Worm (Caenorhabditis elegans): ENCODE results near the gene Y49F6B.20.
A peak's percentile ranks its signal among the peaks of the same experiment; 100 is the strongest.
"Not testable (repeated sequence)": the region's sequence is repeated elsewhere in the genome, so short reads cannot be mapped to it uniquely, and the experiment has no call there.

The Y49F6B.20 gene

DNA sequence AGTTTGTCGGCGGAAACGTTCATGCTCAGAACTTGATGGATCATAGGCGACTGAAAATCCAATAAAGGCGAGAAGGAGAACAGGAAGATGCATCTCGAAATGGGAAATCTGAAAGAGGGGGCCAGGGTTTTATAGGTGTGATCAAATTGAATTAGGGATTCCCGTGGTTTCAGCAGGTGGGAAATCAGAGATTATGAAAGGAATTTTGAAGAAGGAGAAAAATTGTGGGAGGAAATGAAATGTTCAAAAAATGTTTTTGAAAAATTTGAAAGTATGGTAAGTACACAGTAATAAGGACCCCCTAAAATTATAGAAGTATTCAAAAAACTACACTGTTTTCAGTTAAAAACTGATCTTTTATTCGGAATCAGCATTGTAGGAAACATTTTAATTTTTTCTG lies at the start of gene Y49F6B.20:
Gene Y49F6B.20, minus strand, starts transcription at position 101 of the 400 bp plus-strand sequence.
- TF ChIP-seq him-1 (tag; optimal IDR thresholded peaks at IDR 0.05) (no peak), W03F9.2 (tag; optimal IDR thresholded peaks at IDR 0.05) (no peak), dao-5 (tag; optimal IDR thresholded peaks at IDR 0.05) (no peak)

- peak; percentile 15 for TF ChIP-seq dao-5 (tag; optimal IDR thresholded peaks at IDR 0.05)
- peak; percentile 79 for TF ChIP-seq him-1 (tag; optimal IDR thresholded peaks at IDR 0.05)
- peak; percentile 41 for TF ChIP-seq W03F9.2 (tag; optimal IDR thresholded peaks at IDR 0.05)
Observed at ce11 chrII:3518961-3519544, 48.6 kb upstream of the Y49F6B.20 start, which contains the start of gene clec-126. clec-126 (plus strand) TSS chrII:3519494.

- TF ChIP-seq dao-5 (tag; optimal IDR thresholded peaks at IDR 0.05) (no peak), him-1 (tag; optimal IDR thresholded peaks at IDR 0.05) (no peak), W03F9.2 (tag; optimal IDR thresholded peaks at IDR 0.05) (no peak)
Observed at ce11 chrII:3516175-3516574, 45.7 kb upstream of the Y49F6B.20 start.

DNA sequence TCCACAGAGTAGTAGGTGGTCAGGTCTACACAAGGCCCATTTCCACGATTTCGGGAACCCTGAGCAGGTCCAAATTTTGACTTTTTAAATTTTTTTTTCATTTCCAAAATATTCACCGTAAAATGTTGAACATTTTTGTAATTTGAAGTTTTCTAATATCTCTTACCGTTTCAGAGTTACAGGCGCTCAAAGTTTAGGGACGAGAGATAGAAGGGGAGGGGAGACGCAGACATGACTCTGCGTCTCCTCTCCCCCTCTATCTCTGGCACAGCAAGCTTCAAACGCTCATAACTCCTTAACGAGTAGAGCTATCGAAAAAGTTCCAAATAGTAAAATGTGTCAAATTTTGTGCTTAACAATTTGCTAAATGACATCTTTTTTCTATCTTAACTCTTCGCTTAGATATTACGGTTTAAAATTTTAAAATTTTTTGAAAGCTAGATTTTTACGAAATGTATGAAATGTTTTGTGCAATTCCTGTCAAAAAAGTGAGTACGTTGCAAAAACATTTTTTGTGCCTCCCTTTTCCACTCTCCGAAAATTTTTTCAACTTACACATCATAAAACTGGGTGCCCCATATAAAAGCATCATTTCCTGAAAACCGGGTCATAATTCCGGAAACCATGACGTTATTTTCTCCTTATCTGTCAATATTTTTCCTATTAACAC lies 45.1 kb upstream of the Y49F6B.20 start, which contains the start of the genes Y49F6B.14 and clec-125:
Gene Y49F6B.14, minus strand, starts transcription at position 101 of the 670 bp plus-strand sequence.
Gene clec-125, plus strand, starts transcription at position 620 of the 670 bp plus-strand sequence.
- TF ChIP-seq dao-5 (tag; optimal IDR thresholded peaks at IDR 0.05) (no peak), W03F9.2 (tag; optimal IDR thresholded peaks at IDR 0.05) (no peak), him-1 (tag; optimal IDR thresholded peaks at IDR 0.05) (no peak)

DNA sequence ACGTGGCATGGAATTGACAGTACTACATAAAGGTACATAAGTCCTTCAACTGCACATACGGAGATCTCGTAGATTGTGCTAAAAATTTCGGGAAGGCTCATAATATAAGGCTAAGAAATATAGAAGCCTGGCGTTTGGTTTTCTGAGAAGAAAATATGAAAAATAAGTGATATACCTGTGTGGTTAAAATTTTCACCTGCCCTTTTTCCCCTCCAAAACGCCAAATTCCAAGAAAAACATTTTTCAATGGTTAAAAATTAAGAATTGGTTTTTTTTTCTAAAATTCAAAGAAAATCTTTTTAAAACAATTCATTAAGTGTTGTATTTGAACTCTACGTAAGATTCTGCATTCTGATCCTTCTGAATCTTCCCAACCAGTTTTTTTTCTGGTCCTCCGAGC lies 44.2 kb upstream of the Y49F6B.20 start, which contains the start of gene srz-5:
Gene srz-5, minus strand, starts transcription at position 101 of the 400 bp plus-strand sequence.
- no peak for TF ChIP-seq W03F9.2 (tag; optimal IDR thresholded peaks at IDR 0.05)
- no peak for TF ChIP-seq dao-5 (tag; optimal IDR thresholded peaks at IDR 0.05)
- TF ChIP-seq him-1 (tag; optimal IDR thresholded peaks at IDR 0.05): no peak

DNA sequence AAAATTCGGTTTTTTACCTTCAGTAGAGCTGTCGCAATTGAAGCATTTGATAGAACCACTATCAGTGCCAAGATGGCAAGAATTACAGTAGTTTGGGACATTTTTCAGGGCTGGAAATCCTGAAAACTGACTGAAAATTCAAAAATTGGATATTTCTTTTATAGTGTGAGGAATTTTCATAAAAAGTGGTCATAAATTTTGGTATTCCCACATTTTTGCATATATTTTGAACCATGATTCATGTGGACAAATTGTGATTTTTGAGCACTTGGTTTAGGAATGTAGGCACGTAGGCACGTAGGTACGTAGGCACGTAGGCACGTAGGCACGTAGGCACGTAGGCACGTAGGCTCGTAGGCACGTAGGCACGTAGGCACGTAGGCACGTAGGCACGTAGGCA lies 41.8 kb upstream of the Y49F6B.20 start, which contains the start of gene Y49F6B.19:
Gene Y49F6B.19, minus strand, starts transcription at position 101 of the 400 bp plus-strand sequence.
- TF ChIP-seq him-1 (tag; optimal IDR thresholded peaks at IDR 0.05) (no peak), W03F9.2 (tag; optimal IDR thresholded peaks at IDR 0.05) (no peak), dao-5 (tag; optimal IDR thresholded peaks at IDR 0.05) (no peak)

ce11 chrII:3504717-3505116 lies 34.3 kb upstream of the Y49F6B.20 start, which contains the start of gene cyh-1:
cyh-1 (plus strand) TSS chrII:3505017.
- TF ChIP-seq dao-5 (tag; optimal IDR thresholded peaks at IDR 0.05): no peak
- TF ChIP-seq W03F9.2 (tag; optimal IDR thresholded peaks at IDR 0.05): no peak
- TF ChIP-seq him-1 (tag; optimal IDR thresholded peaks at IDR 0.05): no peak

DNA sequence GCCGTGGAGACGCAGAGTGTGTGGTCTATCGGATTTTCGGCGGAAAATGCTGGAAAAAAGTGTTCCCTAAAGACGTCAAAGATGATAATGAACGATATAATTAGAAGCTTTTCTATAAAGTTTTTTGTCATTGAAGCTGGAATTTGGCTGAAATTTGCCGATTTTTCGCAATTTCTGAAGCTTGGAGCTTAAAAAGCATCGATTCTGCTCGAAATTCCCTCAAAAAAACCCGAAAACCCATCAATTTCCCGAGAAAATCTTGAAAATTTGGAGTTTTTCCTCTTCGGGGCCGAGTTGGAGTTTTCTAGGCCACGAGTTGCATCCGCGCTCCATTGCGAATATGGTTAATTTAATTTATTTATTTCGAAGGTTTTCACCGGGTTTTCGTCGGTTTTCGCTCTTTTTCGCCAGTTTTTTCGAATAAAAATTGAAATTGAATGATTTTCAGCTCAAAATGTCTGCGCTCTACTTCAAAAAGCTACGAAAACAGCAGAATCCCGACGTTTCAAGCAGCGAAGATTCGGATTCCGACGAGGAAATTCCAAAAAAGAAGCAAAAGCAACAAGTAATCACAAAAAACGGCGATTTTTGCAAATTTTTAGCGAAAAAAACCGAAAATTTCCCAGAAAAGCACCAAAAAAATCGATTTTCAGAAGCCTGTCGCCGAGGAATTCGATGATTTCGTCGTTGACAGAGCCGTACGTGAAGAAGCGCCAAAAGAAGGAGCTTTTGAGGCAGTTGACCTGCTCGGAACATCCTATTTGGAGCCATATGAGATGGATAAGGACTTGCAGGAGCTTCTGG lies 32.3 kb upstream of the Y49F6B.20 start, which contains the start of the genes col-71 and Y49F6B.2:
Gene col-71, minus strand, starts transcription at position 51 of the 804 bp plus-strand sequence.
Gene Y49F6B.2, plus strand, starts transcription at position 449 of the 804 bp plus-strand sequence.
- TF ChIP-seq him-1 (tag; optimal IDR thresholded peaks at IDR 0.05) (peak; percentile 36), dao-5 (tag; optimal IDR thresholded peaks at IDR 0.05) (no peak), W03F9.2 (tag; optimal IDR thresholded peaks at IDR 0.05) (peak; percentile 74)

DNA sequence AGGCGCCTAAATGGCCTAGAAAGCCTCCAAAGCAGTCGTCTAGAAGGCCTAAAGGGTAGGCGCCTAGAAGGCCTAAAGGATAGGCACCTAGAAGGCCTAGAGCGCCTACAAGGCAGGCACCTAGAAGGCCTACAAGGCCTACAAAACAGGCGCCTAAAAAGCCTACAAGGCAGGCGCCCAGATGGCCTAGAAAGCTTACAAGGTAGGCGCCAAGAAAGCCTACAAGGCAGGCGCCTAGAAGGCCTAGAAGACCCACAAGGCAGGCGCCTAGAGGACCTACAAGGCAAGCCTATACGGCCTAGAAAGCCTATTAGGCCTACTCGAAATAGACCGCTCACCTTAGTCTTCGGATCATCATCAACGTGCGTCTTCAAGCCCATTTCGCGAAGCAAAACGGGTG lies 31.6 kb upstream of the Y49F6B.20 start:
- no peak for TF ChIP-seq him-1 (tag; optimal IDR thresholded peaks at IDR 0.05)
- no peak for TF ChIP-seq W03F9.2 (tag; optimal IDR thresholded peaks at IDR 0.05)
- TF ChIP-seq dao-5 (tag; optimal IDR thresholded peaks at IDR 0.05): no peak

ce11 chrII:3500373-3500772 lies 29.9 kb upstream of the Y49F6B.20 start:
- no peak for TF ChIP-seq dao-5 (tag; optimal IDR thresholded peaks at IDR 0.05)
- TF ChIP-seq W03F9.2 (tag; optimal IDR thresholded peaks at IDR 0.05): no peak

DNA sequence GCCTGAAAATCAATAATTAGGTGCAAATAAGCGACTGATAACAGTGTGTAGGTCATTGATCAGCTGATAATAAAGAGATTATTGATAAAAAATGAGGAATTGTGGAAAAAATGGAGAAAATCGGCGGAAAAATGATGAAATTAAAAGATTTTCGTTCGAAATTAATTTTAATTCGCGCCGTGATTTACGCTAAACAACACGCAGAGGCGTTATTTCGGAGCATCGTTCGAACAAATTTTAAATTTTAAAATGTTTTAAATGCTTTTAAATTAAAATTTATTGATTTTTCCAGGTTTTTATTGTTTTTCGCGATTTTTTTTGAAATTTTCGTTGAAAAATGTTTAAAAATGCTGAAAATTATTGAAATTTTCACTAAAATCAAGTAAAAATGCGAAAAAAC lies 28.9 kb upstream of the Y49F6B.20 start, which contains the start of gene Y49F6B.9:
Gene Y49F6B.9, minus strand, starts transcription at position 2 of the 400 bp plus-strand sequence.
- no peak for TF ChIP-seq dao-5 (tag; optimal IDR thresholded peaks at IDR 0.05)
- TF ChIP-seq W03F9.2 (tag; optimal IDR thresholded peaks at IDR 0.05): no peak
- TF ChIP-seq him-1 (tag; optimal IDR thresholded peaks at IDR 0.05): no peak

DNA sequence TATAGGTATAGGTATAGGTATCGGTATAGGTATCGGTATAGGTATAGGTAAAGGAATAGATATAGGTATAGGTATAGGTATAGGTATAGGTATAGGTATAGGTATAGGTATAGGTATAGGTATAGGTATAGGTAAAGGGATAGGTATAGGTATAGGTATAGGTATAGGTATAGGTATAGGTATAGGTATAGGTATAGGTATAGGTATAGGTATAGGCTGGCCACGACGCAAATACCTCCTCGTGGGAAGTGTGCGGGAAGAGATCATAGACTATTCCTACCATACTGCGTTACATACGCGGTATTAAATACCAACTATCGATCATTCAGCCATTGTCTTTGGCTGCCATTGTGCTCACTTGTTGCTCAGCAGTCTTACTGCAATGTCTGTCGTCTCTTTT lies 20.3 kb upstream of the Y49F6B.20 start, which contains the start of gene fbxb-112:
Gene fbxb-112, plus strand, starts transcription at position 301 of the 400 bp plus-strand sequence.
- TF ChIP-seq W03F9.2, him-1, dao-5 (tag; optimal IDR thresholded peaks at IDR 0.05): not testable (repeated sequence)

DNA sequence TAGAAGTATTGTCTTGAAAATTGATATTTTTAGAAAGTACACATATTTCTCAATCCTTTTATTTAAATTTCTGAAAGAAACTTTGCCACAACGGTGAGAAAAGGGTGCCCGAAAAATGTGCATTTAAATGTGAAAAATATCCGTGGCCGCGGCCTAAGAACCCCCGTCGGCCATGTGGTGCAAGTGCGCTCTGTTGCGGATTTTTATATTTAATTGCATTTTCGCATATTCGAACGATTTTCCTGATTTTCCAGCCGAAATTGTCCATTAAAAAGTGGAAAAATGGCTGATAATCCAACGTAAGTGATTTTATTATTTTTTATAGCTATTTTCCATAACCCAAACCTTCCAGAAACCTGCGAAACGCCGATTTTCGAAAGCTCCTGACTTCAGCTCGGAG lies 11.8 kb upstream of the Y49F6B.20 start, which contains the start of gene smu-2:
Gene smu-2, plus strand, starts transcription at position 178 of the 400 bp plus-strand sequence.
- TF ChIP-seq dao-5 (tag; optimal IDR thresholded peaks at IDR 0.05) (no peak), him-1 (tag; optimal IDR thresholded peaks at IDR 0.05) (no peak), W03F9.2 (tag; optimal IDR thresholded peaks at IDR 0.05) (no peak)
